Worm (Caenorhabditis elegans) whole organism, young adult: Measurements from ENCODE around the gene F34H10.1.

ENCODE experiments used
- D2030.7 ChIP-seq: fragments of 200-800 bp; sonication (Bioruptor generic); IDR thresholded peaks from 2 replicates; pipeline ENCODE4 v1.3.6; 2022; ENCODE audit warnings: missing genetic modification reagents, missing genetic modification characterization, missing compliant biosample characterization
- F10E7.11 ChIP-seq: sonication (generic microtip); optimal IDR thresholded peaks from 2 replicates; lab custom pipeline; 2017; ENCODE audit warnings: mild to moderate bottlenecking, missing genetic modification characterization, moderate library complexity, missing compliant biosample characterization
- F39B2.1 ChIP-seq: fragments of 200-800 bp; sonication (Bioruptor generic); IDR thresholded peaks from 2 replicates; pipeline ENCODE4 v1.3.6; 2022; ENCODE audit warnings: missing genetic modification reagents, missing genetic modification characterization, missing compliant biosample characterization
- F49E8.2 ChIP-seq: sonication (generic microtip); optimal IDR thresholded peaks from 3 replicates; lab custom pipeline; 2017; ENCODE audit warnings: missing genetic modification characterization, mild to moderate bottlenecking, missing compliant biosample characterization, antibody characterized with exemption, moderate library complexity; ENCODE audit not compliant: insufficient read depth
- Y56A3A.18 ChIP-seq: fragments of 200-800 bp; sonication (Bioruptor generic); IDR thresholded peaks from 2 replicates; pipeline ENCODE4 v1.3.6; 2022; ENCODE audit warnings: missing genetic modification reagents, missing genetic modification characterization, missing compliant biosample characterization
- atf-7 ChIP-seq: sonication (generic microtip); optimal IDR thresholded peaks from 2 replicates; lab custom pipeline; 2017; ENCODE audit warnings: mild to moderate bottlenecking, missing genetic modification characterization, missing compliant biosample characterization
- attf-6 ChIP-seq: fragments of 200-800 bp; sonication (Bioruptor generic); IDR thresholded peaks from 2 replicates; pipeline ENCODE4 v1.3.6; 2022; ENCODE audit warnings: missing genetic modification reagents, missing genetic modification characterization, missing compliant biosample characterization
- bed-2 ChIP-seq: fragments of 200-800 bp; sonication (Bioruptor generic); IDR thresholded peaks from 2 replicates; pipeline ENCODE4 v1.3.6; 2022; ENCODE audit warnings: missing genetic modification reagents, missing genetic modification characterization, missing compliant biosample characterization
- cebp-2 ChIP-seq: fragments of 200-800 bp; sonication (Bioruptor generic); IDR thresholded peaks from 2 replicates; pipeline ENCODE4 v1.3.6; 2022; ENCODE audit warnings: missing genetic modification characterization, missing compliant biosample characterization
- ceh-27 ChIP-seq: fragments of 200-800 bp; sonication (Bioruptor generic); optimal IDR thresholded peaks from 2 replicates; lab custom pipeline; 2018; ENCODE audit warnings: mild to moderate bottlenecking, missing genetic modification characterization, moderate library complexity, missing compliant biosample characterization
- ceh-58 ChIP-seq: fragments of 200-800 bp; sonication (Bioruptor generic); IDR thresholded peaks from 2 replicates; pipeline ENCODE4 v1.3.6; 2022; ENCODE audit warnings: missing genetic modification characterization, missing compliant biosample characterization
- ceh-91 ChIP-seq: fragments of 200-800 bp; sonication (Bioruptor generic); IDR thresholded peaks from 2 replicates; pipeline ENCODE4 v1.3.6; 2022; ENCODE audit warnings: missing genetic modification reagents, missing genetic modification characterization, missing compliant biosample characterization
- dox-1 ChIP-seq: fragments of 200-800 bp; sonication (Bioruptor generic); IDR thresholded peaks from 2 replicates; pipeline ENCODE4 v1.3.6; 2022; ENCODE audit warnings: missing genetic modification reagents, missing genetic modification characterization, missing compliant biosample characterization
- egl-44 ChIP-seq: fragments of 200-800 bp; sonication (Bioruptor generic); IDR thresholded peaks from 2 replicates; pipeline ENCODE4 v1.3.6; 2022; ENCODE audit warnings: missing genetic modification reagents, missing genetic modification characterization, missing compliant biosample characterization
- fkh-3 ChIP-seq: sonication (generic microtip); optimal IDR thresholded peaks from 2 replicates; lab custom pipeline; 2016; ENCODE audit warnings: mild to moderate bottlenecking, missing genetic modification characterization, missing compliant biosample characterization
- hmg-1.2 ChIP-seq: fragments of 200-800 bp; sonication (Bioruptor generic); IDR thresholded peaks from 2 replicates; pipeline ENCODE4 v1.3.6; 2022; ENCODE audit warnings: missing genetic modification reagents, missing genetic modification characterization, missing compliant biosample characterization
- hsf-1 ChIP-seq: fragments of 200-800 bp; sonication (Bioruptor generic); IDR thresholded peaks from 2 replicates; pipeline ENCODE4 v1.3.6; 2022; ENCODE audit warnings: missing genetic modification reagents, missing genetic modification characterization, missing compliant biosample characterization
- let-607 ChIP-seq, 2 experiments: fragments of 200-800 bp in 1 of 2; sonication (Bioruptor generic) in 1 of 2; sonication (generic microtip) in 1 of 2; optimal IDR thresholded peaks; 2 replicates each; lab custom pipeline; 2016 to 2018; ENCODE audit warnings: mild to moderate bottlenecking in 2 of 2, missing compliant biosample characterization in 2 of 2, missing genetic modification characterization in 2 of 2, moderate library complexity in 2 of 2, missing genotype in 1 of 2
- lin-26 ChIP-seq: fragments of 200-800 bp; sonication (Bioruptor generic); IDR thresholded peaks from 2 replicates; pipeline ENCODE4 v1.3.6; 2022; ENCODE audit warnings: missing genetic modification reagents, missing genetic modification characterization, missing compliant biosample characterization
- lin-40 ChIP-seq: sonication (generic microtip); optimal IDR thresholded peaks from 2 replicates; lab custom pipeline; 2016; ENCODE audit warnings: missing genetic modification characterization, mild to moderate bottlenecking, missing compliant biosample characterization, missing genotype, missing genetic modification reagents
- lir-1 ChIP-seq: fragments of 200-800 bp; sonication (Bioruptor generic); conservative IDR thresholded peaks from 2 replicates; pipeline ENCODE4 v1.3.6; 2022; ENCODE audit warnings: missing genetic modification reagents, missing genetic modification characterization, missing compliant biosample characterization
- lsy-27 ChIP-seq: sonication (generic microtip); optimal IDR thresholded peaks from 2 replicates; lab custom pipeline; 2017; ENCODE audit warnings: missing genetic modification characterization, mild to moderate bottlenecking, missing compliant biosample characterization, antibody characterized with exemption, missing genotype, borderline replicate concordance; ENCODE audit not compliant: insufficient read depth
- madf-6 ChIP-seq: fragments of 200-800 bp; sonication (Bioruptor generic); IDR thresholded peaks from 2 replicates; pipeline ENCODE4 v1.3.6; 2022; ENCODE audit warnings: missing genetic modification reagents, missing genetic modification characterization, missing compliant biosample characterization
- madf-8 ChIP-seq: fragments of 200-800 bp; sonication (Bioruptor generic); conservative IDR thresholded peaks from 2 replicates; pipeline ENCODE4 v1.3.6; 2022; ENCODE audit warnings: missing genetic modification reagents, missing genetic modification characterization, missing compliant biosample characterization
- nhr-179 ChIP-seq: sonication (generic microtip); optimal IDR thresholded peaks from 2 replicates; lab custom pipeline; 2016; ENCODE audit warnings: mild to moderate bottlenecking, missing genetic modification characterization, missing compliant biosample characterization
- nhr-27 ChIP-seq: fragments of 200-800 bp; sonication (Bioruptor generic); optimal IDR thresholded peaks from 2 replicates; lab custom pipeline; 2018; ENCODE audit warnings: mild to moderate bottlenecking, missing genetic modification characterization, moderate library complexity, missing compliant biosample characterization
- nhr-80 ChIP-seq: sonication (generic microtip); optimal IDR thresholded peaks from 2 replicates; lab custom pipeline; 2016; ENCODE audit warnings: missing genetic modification characterization, missing compliant biosample characterization
- rcor-1 ChIP-seq: fragments of 200-800 bp; sonication (Bioruptor generic); IDR thresholded peaks from 2 replicates; pipeline ENCODE4 v1.3.6; 2022; ENCODE audit warnings: missing genetic modification reagents, missing genetic modification characterization, missing compliant biosample characterization
- rpc-1 ChIP-seq, 2 experiments: fragments of 150-350 bp in 1 of 2; sonication (generic microtip) in 1 of 2; optimal IDR thresholded peaks; 2 replicates each; lab custom pipeline; 2014 to 2018; ENCODE audit warnings: missing biosample characterization in 1 of 2, missing genetic modification characterization in 1 of 2, missing genetic modification reagents in 1 of 2, missing genotype in 1 of 2
- sea-2 ChIP-seq: fragments of 200-800 bp; sonication (Bioruptor generic); IDR thresholded peaks from 2 replicates; pipeline ENCODE4 v1.3.6; 2022; ENCODE audit warnings: missing genetic modification characterization, missing compliant biosample characterization
- snpc-3.4 ChIP-seq: sonication (generic microtip); optimal IDR thresholded peaks from 2 replicates; lab custom pipeline; 2017; ENCODE audit warnings: missing genetic modification characterization, mild to moderate bottlenecking, missing compliant biosample characterization, antibody characterized with exemption, moderate library complexity, missing genotype, missing genetic modification reagents
- snpc-4 ChIP-seq, 5 experiments: fragments of 150-350 bp in 1 of 5; sonication (generic microtip) in 4 of 5; optimal IDR thresholded peaks; 2 replicates each; lab custom pipeline; 2014 to 2018; ENCODE audit warnings: missing genetic modification characterization in 5 of 5, missing biosample characterization in 3 of 5, antibody characterized with exemption in 2 of 5, mild to moderate bottlenecking in 2 of 5, missing compliant biosample characterization in 2 of 5, missing genotype in 2 of 5, moderate library complexity in 2 of 5, missing genetic modification reagents in 1 of 5
- unc-130 ChIP-seq: sonication (generic microtip); optimal IDR thresholded peaks from 2 replicates; lab custom pipeline; 2016; ENCODE audit warnings: missing genetic modification reagents, missing genetic modification characterization, missing compliant biosample characterization
- unc-62 ChIP-seq: fragments of 150-350 bp; optimal IDR thresholded peaks from 2 replicates; lab custom pipeline; 2014; ENCODE audit warnings: missing biosample characterization, missing genetic modification reagents, missing genetic modification characterization
- xnd-1 ChIP-seq: sonication (generic microtip); optimal IDR thresholded peaks from 2 replicates; lab custom pipeline; 2016; ENCODE audit warnings: missing genotype, missing genetic modification reagents, missing genetic modification characterization, missing compliant biosample characterization
- zfh-2 ChIP-seq: fragments of 200-800 bp; sonication (Bioruptor generic); conservative IDR thresholded peaks from 2 replicates; pipeline ENCODE4 v1.3.6; 2022; ENCODE audit warnings: missing genetic modification reagents, missing genetic modification characterization, missing compliant biosample characterization
- ztf-18 ChIP-seq: sonication (generic microtip); optimal IDR thresholded peaks from 2 replicates; lab custom pipeline; 2016; ENCODE audit warnings: missing genotype, mild to moderate bottlenecking, missing genetic modification characterization, missing compliant biosample characterization
- ztf-26 ChIP-seq: sonication (generic microtip); optimal IDR thresholded peaks from 2 replicates; lab custom pipeline; 2017; ENCODE audit warnings: missing genetic modification characterization, missing compliant biosample characterization
- ztf-3 ChIP-seq: fragments of 200-800 bp; sonication (Bioruptor generic); optimal IDR thresholded peaks from 2 replicates; lab custom pipeline; 2018; ENCODE audit warnings: mild to moderate bottlenecking, missing genetic modification characterization, missing compliant biosample characterization

Gene F34H10.1

ce11 chrX:9629552-9629951, 3.6 kb downstream of the F34H10.1 start:
- TF ChIP-seq F49E8.2 (tag; lab: Kevin White, UChicago) (no peak), snpc-4 (GFP tag; optimal IDR thresholded peaks at IDR 0.05; lab: Kevin White, UChicago) (no peak), snpc-4 (tag; optimal IDR thresholded peaks at IDR 0.05; lab: Kevin White, UChicago) (no peak), lsy-27 (tag; lab: Kevin White, UChicago) (no peak), ceh-27 (no peak), zfh-2 (GFP tag; lab: Robert Waterston, UW) (no peak), F10E7.11 (tag; lab: Kevin White, UChicago) (no peak), egl-44 (GFP tag; lab: Robert Waterston, UW) (no peak)

- TF ChIP-seq nhr-80, result no peak
- TF ChIP-seq let-607 (tag; optimal IDR thresholded peaks at IDR 0.05; lab: Kevin White, UChicago), result no peak
- TF ChIP-seq rpc-1 (optimal IDR thresholded peaks at IDR 0.05; lab: Kevin White, UChicago), result no peak
- TF ChIP-seq rpc-1 (tag; optimal IDR thresholded peaks at IDR 0.05; lab: Kevin White, UChicago), result no peak
- TF ChIP-seq nhr-27 (tag; lab: Kevin White, UChicago), result no peak
- TF ChIP-seq atf-7, result no peak
- TF ChIP-seq sea-2 (GFP tag; lab: Robert Waterston, UW), result no peak
- no peak for TF ChIP-seq rcor-1 (GFP tag; lab: Robert Waterston, UW)
- no peak for TF ChIP-seq F39B2.1 (GFP tag; lab: Robert Waterston, UW)
- no peak for TF ChIP-seq ztf-26 (tag; lab: Kevin White, UChicago)
- no peak for TF ChIP-seq xnd-1 (tag; lab: Kevin White, UChicago)
- no peak for TF ChIP-seq bed-2
- no peak for TF ChIP-seq ztf-18
- no peak for TF ChIP-seq hmg-1.2
- no peak for TF ChIP-seq dox-1 (GFP tag; lab: Robert Waterston, UW)
- no peak for TF ChIP-seq madf-8 (GFP tag; lab: Robert Waterston, UW)
- TF ChIP-seq fkh-3 (tag; lab: Kevin White, UChicago), result no peak
- TF ChIP-seq nhr-179 (tag; lab: Kevin White, UChicago), result no peak
- TF ChIP-seq ceh-91 (GFP tag; lab: Robert Waterston, UW), result no peak
- TF ChIP-seq snpc-3.4 (tag; lab: Kevin White, UChicago), result no peak
- TF ChIP-seq, all 124 proteins: peak for 0
These were observed 9.0 kb downstream of the F34H10.1 start, which contains the start of gene F34H10.3 for ce11 chrX:9634925-9635324. TSS of gene F34H10.3 (minus strand) at chrX:9635025.

ce11 chrX:9635376-9635775, 9.5 kb downstream of the F34H10.1 start, which contains the start of gene F34H10.5:
TSS of gene F34H10.5 (plus strand) at chrX:9635676.
- TF ChIP-seq F39B2.1 (GFP tag; lab: Robert Waterston, UW), result no peak
- no peak for TF ChIP-seq Y56A3A.18 (GFP tag; lab: Robert Waterston, UW)
- TF ChIP-seq hsf-1 (GFP tag; lab: Robert Waterston, UW), result no peak
- TF ChIP-seq cebp-2 (GFP tag; lab: Robert Waterston, UW), result no peak
- no peak for TF ChIP-seq D2030.7 (GFP tag; lab: Robert Waterston, UW)
- no peak for TF ChIP-seq lir-1 (GFP tag; lab: Robert Waterston, UW)
- no peak for TF ChIP-seq rcor-1 (GFP tag; lab: Robert Waterston, UW)
- TF ChIP-seq ztf-3 (GFP tag; lab: Kevin White, UChicago), result no peak
- no peak for TF ChIP-seq madf-6 (GFP tag; lab: Robert Waterston, UW)
- no peak for TF ChIP-seq lin-26 (GFP tag; lab: Robert Waterston, UW)
- TF ChIP-seq unc-62 (GFP tag; lab: Kevin White, UChicago), result no peak
- no peak for TF ChIP-seq attf-6 (GFP tag; lab: Robert Waterston, UW)
- TF ChIP-seq lin-40, result no peak
- no peak for TF ChIP-seq ceh-58
- no peak for TF ChIP-seq nhr-80
- TF ChIP-seq unc-130, result no peak
- TF ChIP-seq, all 124 proteins: peak for 0
